Worm (Caenorhabditis elegans): Measurements from ENCODE around the gene idh-1.

idh-1 gene

ce11 chrIV:9445407-9445806, 4.5 kb upstream of the idh-1 start, which contains the start of gene hsp-12.3:
TSS of gene hsp-12.3 (minus strand) at chrIV:9445507.
- no peak for TF ChIP-seq unc-62 (GFP tag; optimal IDR thresholded peaks at IDR 0.05)

ce11 chrIV:9444417-9445026, 3.6 kb upstream of the idh-1 start:
- no peak for TF ChIP-seq unc-62 (GFP tag; optimal IDR thresholded peaks at IDR 0.05)

DNA sequence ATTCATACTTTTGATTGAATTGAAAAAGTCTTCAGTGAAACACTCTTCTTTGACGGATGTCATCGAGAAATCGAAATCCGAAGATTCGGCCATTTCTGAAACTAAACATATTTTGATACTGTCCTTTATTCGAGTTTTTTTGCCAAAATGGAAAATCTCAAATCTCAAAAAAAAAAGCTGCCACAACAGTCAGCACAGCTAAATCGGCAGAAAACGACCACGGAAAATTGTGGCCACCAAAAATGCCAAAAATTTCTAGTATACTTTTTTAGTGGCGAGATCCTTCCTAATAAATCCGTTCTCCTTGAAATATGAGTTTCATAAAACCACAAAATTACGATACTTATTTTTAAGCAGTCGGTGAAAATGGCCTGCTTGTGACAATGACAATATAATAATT, 3.0 kb upstream of the idh-1 start, which contains the start of gene F38E11.9:
Gene F38E11.9 (minus strand): TSS at position 101 of the 400 bp plus-strand sequence.
- no peak for TF ChIP-seq unc-62 (GFP tag; optimal IDR thresholded peaks at IDR 0.05)

DNA sequence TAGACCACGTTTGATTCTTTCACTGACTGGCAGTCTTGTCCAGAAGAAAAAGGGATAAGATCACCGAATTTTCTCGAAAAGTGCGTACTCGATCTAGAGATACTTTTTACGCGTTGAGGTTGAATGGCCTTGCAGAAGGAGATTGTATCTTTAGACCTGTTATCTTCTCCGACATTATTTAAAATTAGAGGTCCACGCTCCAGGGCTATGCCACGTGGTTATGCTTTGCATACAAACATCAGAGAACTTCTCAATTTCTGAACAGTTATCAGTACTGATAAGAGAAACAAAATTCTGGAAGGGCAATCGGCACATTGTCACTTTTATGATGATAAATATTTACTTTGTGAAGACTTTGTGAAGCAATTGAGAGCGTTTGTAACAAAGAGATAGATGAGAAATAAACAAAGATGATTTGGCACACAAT, 1.2 kb upstream of the idh-1 start:
- no peak for TF ChIP-seq unc-62 (GFP tag; optimal IDR thresholded peaks at IDR 0.05)

DNA sequence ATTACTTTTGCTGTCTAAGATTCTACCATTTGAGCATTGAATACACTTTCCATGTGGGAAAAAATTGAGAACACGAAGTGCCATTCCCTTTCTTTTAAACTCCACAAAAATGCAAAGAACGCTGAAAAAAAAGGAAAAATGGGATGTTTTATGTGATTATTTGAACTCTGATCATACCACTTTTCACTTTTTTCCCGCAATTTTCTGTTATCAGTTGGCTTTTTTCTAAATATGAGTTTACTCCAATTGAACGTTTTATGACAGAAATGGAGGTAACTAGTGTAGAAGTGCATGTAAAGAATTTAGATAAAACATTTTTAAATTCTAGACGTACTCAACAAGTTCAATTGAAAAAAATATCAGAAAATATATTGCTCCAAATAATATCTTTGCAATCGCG, 484 bp upstream of the idh-1 start:
- no peak for TF ChIP-seq unc-62 (GFP tag; optimal IDR thresholded peaks at IDR 0.05)

- no peak for TF ChIP-seq unc-62 (GFP tag; optimal IDR thresholded peaks at IDR 0.05)
These were observed 2.2 kb downstream of the idh-1 start for ce11 chrIV:9438753-9439152.

DNA sequence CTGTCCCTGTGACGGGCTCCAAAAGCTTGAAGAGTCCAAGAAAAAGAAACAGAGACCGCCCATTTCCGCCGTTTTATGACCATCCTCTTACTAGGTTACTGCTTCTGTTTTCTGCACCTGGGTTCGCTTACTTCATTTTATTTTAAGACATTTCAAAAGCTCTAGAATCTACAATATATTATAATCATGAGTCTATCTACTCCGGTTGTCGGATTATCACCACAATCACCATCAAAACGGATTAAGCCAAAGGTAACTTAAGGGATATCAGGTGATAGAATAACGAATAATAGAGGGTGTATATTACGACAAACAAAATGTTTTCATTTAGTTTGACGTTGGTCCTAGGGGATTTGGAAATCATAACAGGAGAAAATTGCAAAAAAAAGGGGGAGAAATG, 8.6 kb downstream of the idh-1 start:
- no peak for TF ChIP-seq unc-62 (GFP tag; optimal IDR thresholded peaks at IDR 0.05)

DNA sequence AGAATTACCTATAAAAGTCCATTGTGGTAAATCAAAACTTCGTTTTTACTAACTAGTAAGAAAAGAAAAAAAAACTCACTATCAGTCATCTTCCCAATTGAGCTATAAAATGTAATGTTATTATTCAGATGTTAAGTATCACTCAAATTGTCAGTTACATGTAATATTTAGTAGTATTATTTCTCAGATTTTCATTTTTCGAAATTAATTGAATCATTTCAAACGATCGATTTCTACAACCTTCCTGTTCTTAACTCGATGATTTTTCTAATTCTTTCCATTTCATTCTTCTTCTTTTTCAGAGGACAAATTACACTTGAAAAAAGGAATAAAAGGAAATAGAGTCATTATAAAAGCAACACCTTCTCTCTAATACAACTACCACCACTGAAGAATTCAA, 12.9 kb downstream of the idh-1 start, which contains the start of gene F59B8.1:
Gene F59B8.1 (plus strand): TSS at position 301 of the 400 bp plus-strand sequence.
- TF ChIP-seq unc-62 (GFP tag; optimal IDR thresholded peaks at IDR 0.05), result no peak

ce11 chrIV:9423095-9423494, 17.8 kb downstream of the idh-1 start, which contains the start of gene srxa-2:
TSS of gene srxa-2 (plus strand) at chrIV:9423395.
- TF ChIP-seq unc-62 (GFP tag; optimal IDR thresholded peaks at IDR 0.05), result no peak

- no peak for TF ChIP-seq unc-62 (GFP tag; optimal IDR thresholded peaks at IDR 0.05)
These were observed 18.5 kb downstream of the idh-1 start, which contains the start of gene F56D5.9 for ce11 chrIV:9422408-9422807. TSS of gene F56D5.9 (minus strand) at chrIV:9422508.

DNA sequence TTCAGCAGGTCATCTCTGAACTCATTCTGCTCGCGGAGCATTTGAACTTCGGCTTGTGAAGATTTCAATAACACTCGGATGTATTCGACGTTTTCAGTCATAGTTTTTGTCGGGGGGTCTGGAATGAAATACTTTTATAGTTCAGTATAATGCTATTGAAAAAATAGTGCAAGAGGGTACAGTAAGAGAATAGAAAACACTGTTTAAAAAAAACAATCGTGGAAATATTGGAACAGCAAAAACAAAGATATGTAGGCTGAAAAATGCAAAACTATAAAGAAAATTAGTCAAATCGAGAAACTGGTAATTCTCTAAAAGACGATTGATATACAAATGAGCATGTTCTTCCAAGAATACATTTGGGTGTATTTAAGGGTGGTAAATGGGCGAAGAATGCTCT, 32.9 kb downstream of the idh-1 start, which contains the start of gene F56D5.5:
Gene F56D5.5 (minus strand): TSS at position 101 of the 400 bp plus-strand sequence.
- no peak for TF ChIP-seq unc-62 (GFP tag; optimal IDR thresholded peaks at IDR 0.05)

- TF ChIP-seq unc-62 (GFP tag; optimal IDR thresholded peaks at IDR 0.05), result no peak
These were observed 37.0 kb downstream of the idh-1 start for ce11 chrIV:9403761-9404420.

DNA sequence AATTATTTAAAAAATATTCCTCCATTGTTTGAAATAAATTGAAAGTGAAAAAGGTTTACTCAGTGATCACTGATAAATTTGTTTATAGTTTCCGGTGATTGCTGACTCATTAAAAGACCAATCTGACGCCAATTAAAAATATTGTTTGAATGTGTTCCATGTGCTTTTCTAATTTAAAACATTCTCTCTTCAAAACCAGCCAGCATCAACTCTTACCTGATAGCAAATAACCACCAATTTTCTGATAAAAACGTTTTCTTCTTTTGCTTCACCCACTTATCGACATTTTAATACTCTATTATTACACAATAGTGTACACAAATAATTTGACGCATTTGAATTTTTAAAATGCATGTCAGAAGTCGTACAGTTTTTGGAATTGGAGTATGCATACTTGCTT, 39.2 kb downstream of the idh-1 start, which contains the start of gene F56D5.6:
Gene F56D5.6 (plus strand): TSS at position 208 of the 400 bp plus-strand sequence.
- no peak for TF ChIP-seq unc-62 (GFP tag; optimal IDR thresholded peaks at IDR 0.05)

ce11 chrIV:9398512-9398911, 42.4 kb downstream of the idh-1 start, which contains the start of gene F56D5.2:
TSS of gene F56D5.2 (minus strand) at chrIV:9398612.
- no peak for TF ChIP-seq unc-62 (GFP tag; optimal IDR thresholded peaks at IDR 0.05)

- no peak for TF ChIP-seq unc-62 (GFP tag; optimal IDR thresholded peaks at IDR 0.05)
These were observed 43.6 kb downstream of the idh-1 start, which contains the start of gene F56D5.3 for ce11 chrIV:9397278-9397677. TSS of gene F56D5.3 (plus strand) at chrIV:9397578.

ce11 chrIV:9396118-9396517, 44.8 kb downstream of the idh-1 start, which contains the start of gene col-121:
TSS of gene col-121 (minus strand) at chrIV:9396218.
- TF ChIP-seq unc-62 (GFP tag; optimal IDR thresholded peaks at IDR 0.05), result no peak

Data from whole organism, dauer.